Fruit fly (Drosophila melanogaster): Measurements from ENCODE around the gene CG13085.

- no peak for TF ChIP-seq CTCF (optimal IDR thresholded peaks at IDR 0.05)
- TF ChIP-seq CG8478 (optimal IDR thresholded peaks at IDR 0.05) = no peak
Observed at dm6 chr2L:19433292-19433691, 9.4 kb downstream of the CG13085 start.
